Worm (Caenorhabditis elegans) whole organism, mixed stage, embryonic: Measurements from ENCODE around the gene W07G4.7.

Experiments used
- M03D4.4 ChIP-seq: sonication (generic microtip); optimal IDR thresholded peaks from 2 replicates; lab custom pipeline; 2017; ENCODE audit warnings: mild to moderate bottlenecking, missing genetic modification characterization, missing compliant biosample characterization
- bed-3 ChIP-seq: fragments of 200-800 bp; sonication (Bioruptor generic); optimal IDR thresholded peaks from 3 replicates; lab custom pipeline; 2018; ENCODE audit warnings: mild to moderate bottlenecking, missing genetic modification characterization, moderate library complexity, missing compliant biosample characterization
- blmp-1 ChIP-seq: fragments of 150-350 bp; optimal IDR thresholded peaks from 2 replicates; lab custom pipeline; 2014; ENCODE audit warnings: missing biosample characterization, missing genetic modification characterization
- ceh-39 ChIP-seq: fragments of 150-350 bp; optimal IDR thresholded peaks from 2 replicates; lab custom pipeline; 2014; ENCODE audit warnings: missing biosample characterization, missing genetic modification characterization
- ceh-43 ChIP-seq: fragments of 200-800 bp; sonication (Bioruptor generic); optimal IDR thresholded peaks from 2 replicates; lab custom pipeline; 2018; ENCODE audit warnings: mild to moderate bottlenecking, missing genetic modification characterization, moderate library complexity, missing compliant biosample characterization
- ceh-83 ChIP-seq: fragments of 200-800 bp; sonication (Bioruptor generic); optimal IDR thresholded peaks from 2 replicates; lab custom pipeline; 2018; ENCODE audit warnings: mild to moderate bottlenecking, missing genetic modification characterization, missing compliant biosample characterization
- ces-1 ChIP-seq: fragments of 150-350 bp; optimal IDR thresholded peaks from 2 replicates; lab custom pipeline; 2014; ENCODE audit warnings: missing biosample characterization, missing genetic modification reagents, missing genetic modification characterization
- cnd-1 ChIP-seq: fragments of 200-800 bp; sonication (Bioruptor generic); optimal IDR thresholded peaks from 2 replicates; lab custom pipeline; 2018; ENCODE audit warnings: mild to moderate bottlenecking, missing genetic modification characterization, missing compliant biosample characterization
- drap-1 ChIP-seq: fragments of 200-800 bp; sonication (Bioruptor generic); optimal IDR thresholded peaks from 3 replicates; lab custom pipeline; 2018; ENCODE audit warnings: mild to moderate bottlenecking, missing genetic modification characterization, missing compliant biosample characterization
- elt-1 ChIP-seq: sonication (generic microtip); optimal IDR thresholded peaks from 2 replicates; lab custom pipeline; 2017; ENCODE audit warnings: missing genetic modification characterization, mild to moderate bottlenecking, missing compliant biosample characterization, antibody characterized with exemption, moderate library complexity, borderline replicate concordance; ENCODE audit not compliant: insufficient read depth
- elt-3 ChIP-seq: fragments of 150-350 bp; optimal IDR thresholded peaks from 2 replicates; lab custom pipeline; 2014; ENCODE audit warnings: missing biosample characterization, missing genetic modification characterization
- flh-1 ChIP-seq: fragments of 200-800 bp; sonication (Bioruptor generic); optimal IDR thresholded peaks from 2 replicates; lab custom pipeline; 2018; ENCODE audit warnings: mild to moderate bottlenecking, missing genetic modification characterization, moderate library complexity, missing compliant biosample characterization
- ham-2 ChIP-seq: fragments of 200-800 bp; sonication (Bioruptor generic); optimal IDR thresholded peaks from 2 replicates; lab custom pipeline; 2018; ENCODE audit warnings: mild to moderate bottlenecking, missing genetic modification characterization, missing compliant biosample characterization
- hlh-1 ChIP-seq: fragments of 150-350 bp; optimal IDR thresholded peaks from 2 replicates; lab custom pipeline; 2014; ENCODE audit warnings: missing biosample characterization, missing genetic modification reagents, missing genetic modification characterization
- lin-13 ChIP-seq: fragments of 150-350 bp; optimal IDR thresholded peaks from 2 replicates; lab custom pipeline; 2014; ENCODE audit warnings: missing biosample characterization, missing genetic modification characterization
- lin-32 ChIP-seq: fragments of 200-800 bp; sonication (Bioruptor generic); optimal IDR thresholded peaks from 2 replicates; lab custom pipeline; 2018; ENCODE audit warnings: mild to moderate bottlenecking, missing genetic modification characterization, missing compliant biosample characterization
- lsy-2 ChIP-seq: fragments of 150-350 bp; optimal IDR thresholded peaks from 2 replicates; lab custom pipeline; 2014; ENCODE audit warnings: missing biosample characterization, missing genetic modification characterization
- mab-5 ChIP-seq: fragments of 150-350 bp; optimal IDR thresholded peaks from 2 replicates; lab custom pipeline; 2014; ENCODE audit warnings: missing biosample characterization, missing genetic modification characterization
- mep-1 ChIP-seq: fragments of 150-350 bp; optimal IDR thresholded peaks from 2 replicates; lab custom pipeline; 2017; ENCODE audit warnings: missing biosample characterization, missing genetic modification reagents, missing genetic modification characterization, inconsistent platforms
- mls-2 ChIP-seq: sonication (generic microtip); optimal IDR thresholded peaks from 2 replicates; lab custom pipeline; 2016; ENCODE audit warnings: mild to moderate bottlenecking, missing genetic modification characterization, moderate library complexity, missing compliant biosample characterization
- nhr-12 ChIP-seq: fragments of 150-350 bp; optimal IDR thresholded peaks from 2 replicates; lab custom pipeline; 2014; ENCODE audit warnings: missing biosample characterization, missing genetic modification characterization
- nhr-2 ChIP-seq: fragments of 150-350 bp; optimal IDR thresholded peaks from 2 replicates; lab custom pipeline; 2014; ENCODE audit warnings: missing biosample characterization, missing genetic modification characterization
- nhr-237 ChIP-seq: fragments of 150-350 bp; optimal IDR thresholded peaks from 2 replicates; lab custom pipeline; 2014; ENCODE audit warnings: missing biosample characterization, missing genetic modification characterization
- nhr-28 ChIP-seq: fragments of 150-350 bp; optimal IDR thresholded peaks from 2 replicates; lab custom pipeline; 2014; ENCODE audit warnings: missing biosample characterization, missing genetic modification characterization
- nhr-76 ChIP-seq: sonication (generic microtip); optimal IDR thresholded peaks from 2 replicates; lab custom pipeline; 2017; ENCODE audit warnings: missing biosample characterization, missing genetic modification characterization
- pha-4 ChIP-seq: fragments of 150-350 bp; optimal IDR thresholded peaks from 2 replicates; lab custom pipeline; 2018; ENCODE audit warnings: missing biosample characterization, missing genetic modification reagents, missing genetic modification characterization
- sem-2 ChIP-seq: fragments of 200-800 bp; sonication (Bioruptor generic); optimal IDR thresholded peaks from 2 replicates; lab custom pipeline; 2018; ENCODE audit warnings: mild to moderate bottlenecking, missing genetic modification characterization, missing compliant biosample characterization
- snpc-4 ChIP-seq: fragments of 150-350 bp; optimal IDR thresholded peaks from 2 replicates; lab custom pipeline; 2014; ENCODE audit warnings: missing biosample characterization, missing genetic modification characterization
- sptf-1 ChIP-seq: sonication (generic microtip); optimal IDR thresholded peaks from 2 replicates; lab custom pipeline; 2017; ENCODE audit warnings: mild to moderate bottlenecking, missing genetic modification characterization, moderate library complexity, missing compliant biosample characterization
- tbx-8 ChIP-seq: fragments of 200-800 bp; sonication (Bioruptor generic); optimal IDR thresholded peaks from 2 replicates; lab custom pipeline; 2018; ENCODE audit warnings: mild to moderate bottlenecking, missing genetic modification characterization, moderate library complexity, missing compliant biosample characterization
- unc-120 ChIP-seq: sonication (generic microtip); optimal IDR thresholded peaks from 2 replicates; lab custom pipeline; 2017; ENCODE audit warnings: missing genetic modification characterization, missing compliant biosample characterization; ENCODE audit not compliant: poor library complexity, severe bottlenecking
- unc-39 ChIP-seq: fragments of 150-350 bp; optimal IDR thresholded peaks from 2 replicates; lab custom pipeline; 2014; ENCODE audit warnings: missing biosample characterization, missing genetic modification characterization
- unc-62 ChIP-seq: fragments of 150-350 bp; optimal IDR thresholded peaks from 2 replicates; lab custom pipeline; 2014; ENCODE audit warnings: missing biosample characterization, missing genetic modification reagents, missing genetic modification characterization
- zip-8 ChIP-seq: fragments of 150-350 bp; optimal IDR thresholded peaks from 2 replicates; lab custom pipeline; 2014; ENCODE audit warnings: missing biosample characterization, missing genetic modification characterization
- ztf-11 ChIP-seq: fragments of 150-350 bp; optimal IDR thresholded peaks from 2 replicates; lab custom pipeline; 2014; ENCODE audit warnings: missing biosample characterization, missing genetic modification characterization

Gene W07G4.7

DNA sequence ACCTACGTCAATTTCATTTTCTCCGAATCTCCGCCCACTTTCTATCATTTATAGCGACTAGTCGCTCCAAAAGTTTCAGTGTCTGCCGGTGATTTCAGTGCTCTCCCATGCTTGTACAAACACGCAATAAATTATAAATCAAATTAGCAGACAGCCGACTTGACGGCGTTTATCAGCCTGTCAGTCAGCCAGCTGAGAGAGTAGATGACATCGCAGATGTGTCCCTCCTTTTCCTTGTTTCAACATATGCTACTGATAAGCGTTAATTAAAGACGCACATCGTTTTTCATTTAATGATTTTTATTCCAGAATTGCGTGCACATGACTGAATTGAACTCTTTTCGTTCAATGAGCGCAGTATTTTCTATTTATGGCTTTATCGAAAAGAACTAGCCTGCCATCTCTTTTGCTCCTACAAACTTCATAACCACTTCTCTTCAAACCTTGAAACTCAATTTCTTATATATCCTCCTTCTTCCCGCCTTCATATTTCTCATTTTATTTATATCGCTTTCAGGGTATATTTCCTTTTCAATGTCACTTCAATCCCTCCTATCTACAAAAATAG lies 8.8 kb upstream of the W07G4.7 start, which contains the start of gene lap-2:
Gene lap-2, plus strand, starts transcription at position 518 of the 568 bp plus-strand sequence.
- TF ChIP-seq nhr-76: no peak
- no peak for TF ChIP-seq lsy-2 (tag; lab: Kevin White, UChicago)
- TF ChIP-seq mab-5 (tag; lab: Kevin White, UChicago): no peak
- peak; percentile 71 for TF ChIP-seq unc-62
- TF ChIP-seq elt-1 (tag; lab: Kevin White, UChicago): no peak
- TF ChIP-seq ztf-11: no peak
- no peak for TF ChIP-seq tbx-8 (GFP tag; lab: Kevin White, UChicago)
- TF ChIP-seq lin-13 (tag; lab: Kevin White, UChicago): no peak

DNA sequence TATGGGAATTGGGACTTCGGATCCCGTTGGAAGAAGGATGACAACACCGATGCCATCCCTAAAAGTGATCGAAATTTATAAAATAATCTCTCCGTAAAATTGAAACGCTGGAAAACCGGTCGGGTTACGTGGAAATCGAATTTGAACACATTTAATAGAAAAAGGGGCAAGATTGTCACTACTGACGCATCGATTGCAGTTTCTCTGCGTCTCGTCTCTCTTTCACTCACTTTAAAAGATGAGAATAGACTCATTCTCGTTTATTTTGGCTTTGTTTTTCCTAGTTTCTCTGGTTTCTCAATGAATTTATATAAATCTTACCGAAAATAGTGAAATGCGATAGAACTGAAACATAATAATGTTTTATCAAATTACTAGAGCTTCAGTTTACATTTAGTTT lies 7.2 kb upstream of the W07G4.7 start, which contains the start of gene scyl-1:
Gene scyl-1, minus strand, starts transcription at position 56 of the 400 bp plus-strand sequence.
- peak; percentile 64 for TF ChIP-seq sptf-1 (tag; lab: Kevin White, UChicago)
- TF ChIP-seq pha-4 (tag; lab: Kevin White, UChicago): no peak
- TF ChIP-seq elt-1 (tag; lab: Kevin White, UChicago): no peak
- peak; percentile 16 for TF ChIP-seq unc-62
- peak; percentile 36 for TF ChIP-seq M03D4.4 (tag; lab: Kevin White, UChicago)
- peak; percentile 66 for TF ChIP-seq mep-1
- no peak for TF ChIP-seq tbx-8 (GFP tag; lab: Kevin White, UChicago)
- TF ChIP-seq zip-8 (tag; lab: Kevin White, UChicago): no peak
- TF ChIP-seq nhr-12 (tag; lab: Kevin White, UChicago): no peak
- TF ChIP-seq cnd-1 (tag; lab: Kevin White, UChicago): no peak
- TF ChIP-seq unc-120 (tag; lab: Kevin White, UChicago): no peak
- TF ChIP-seq unc-39 (tag; lab: Kevin White, UChicago): no peak
- TF ChIP-seq nhr-237: peak; percentile 52
- TF ChIP-seq blmp-1 (tag; lab: Kevin White, UChicago): peak; percentile 19
- peak; percentile 3 for TF ChIP-seq ztf-11
- TF ChIP-seq nhr-76: no peak
- TF ChIP-seq nhr-2 (tag; lab: Kevin White, UChicago): no peak
- no peak for TF ChIP-seq nhr-28
- peak; percentile 36 for TF ChIP-seq lin-13 (tag; lab: Kevin White, UChicago)
- no peak for TF ChIP-seq sem-2
- TF ChIP-seq snpc-4 (tag; lab: Kevin White, UChicago): no peak
- TF ChIP-seq flh-1 (GFP tag; lab: Kevin White, UChicago): no peak
- TF ChIP-seq ham-2 (GFP tag; lab: Kevin White, UChicago): no peak
- TF ChIP-seq lsy-2 (tag; lab: Kevin White, UChicago): peak; percentile 61
- TF ChIP-seq ceh-83 (GFP tag; lab: Kevin White, UChicago): peak; percentile 17
- TF ChIP-seq lin-32 (GFP tag; lab: Kevin White, UChicago): no peak
- no peak for TF ChIP-seq elt-3 (tag; lab: Kevin White, UChicago)
- no peak for TF ChIP-seq ceh-39 (tag; lab: Kevin White, UChicago)
- TF ChIP-seq bed-3 (GFP tag; lab: Kevin White, UChicago): no peak
- peak; percentile 86 for TF ChIP-seq ces-1 (GFP tag; lab: Kevin White, UChicago)
- TF ChIP-seq hlh-1 (tag; lab: Kevin White, UChicago): peak; percentile 57
- peak; percentile 7 for TF ChIP-seq mls-2 (tag; lab: Kevin White, UChicago)
- peak; percentile 32 for TF ChIP-seq drap-1 (GFP tag; lab: Kevin White, UChicago)
- no peak for TF ChIP-seq mab-5 (tag; lab: Kevin White, UChicago)
- no peak for TF ChIP-seq ceh-43

DNA sequence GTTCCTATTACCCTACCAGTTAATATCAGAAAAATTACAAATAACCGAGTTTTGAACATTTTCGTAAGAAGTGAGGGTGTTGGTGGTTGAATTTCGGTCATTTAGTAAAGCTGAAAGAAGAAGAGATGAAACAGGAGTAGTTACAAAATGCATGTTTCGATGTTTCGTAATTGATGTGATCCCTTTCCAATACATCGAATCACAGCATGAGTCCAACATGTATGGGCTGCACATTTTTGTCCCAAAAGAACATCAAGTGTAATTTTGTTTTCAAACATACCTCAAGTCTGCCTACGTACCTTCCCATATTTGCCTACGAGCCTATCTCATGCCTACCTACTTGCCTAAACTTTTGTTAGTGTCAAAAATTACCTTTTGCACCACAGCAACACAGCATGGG lies 2.0 kb upstream of the W07G4.7 start, which contains the start of gene W07G4.2:
Gene W07G4.2, minus strand, starts transcription at position 101 of the 400 bp plus-strand sequence.
- TF ChIP-seq lin-32 (GFP tag; lab: Kevin White, UChicago): no peak
- no peak for TF ChIP-seq elt-1 (tag; lab: Kevin White, UChicago)
- TF ChIP-seq nhr-76: no peak
- no peak for TF ChIP-seq lin-13 (tag; lab: Kevin White, UChicago)
- TF ChIP-seq mab-5 (tag; lab: Kevin White, UChicago): no peak
- no peak for TF ChIP-seq flh-1 (GFP tag; lab: Kevin White, UChicago)
- TF ChIP-seq unc-62: no peak
